Fruit fly (Drosophila melanogaster) whole organism, wandering third instar larva: ENCODE data around the gene CG3719.

ENCODE experiments used
- CrebA ChIP-seq: fragments of 200-800 bp; sonication (Bioruptor generic); optimal IDR thresholded peaks from 2 replicates; lab custom pipeline; 2016; ENCODE audit warnings: missing biosample characterization, mild to moderate bottlenecking, missing genetic modification characterization, borderline replicate concordance
- Dfd ChIP-seq: fragments of >200 bp; optimal IDR thresholded peaks from 2 replicates; lab custom pipeline; 2017; ENCODE audit warnings: missing biosample characterization, missing genetic modification characterization
- GATAd ChIP-seq: sonication (Bioruptor generic); optimal IDR thresholded peaks from 2 replicates; lab custom pipeline; 2016; ENCODE audit warnings: missing biosample characterization, missing genetic modification characterization
- Hr83 ChIP-seq: fragments of 200-300 bp; sonication (Bioruptor generic); optimal IDR thresholded peaks from 2 replicates; lab custom pipeline; 2016; ENCODE audit warnings: missing biosample characterization, mild to moderate bottlenecking, missing genetic modification characterization, moderate library complexity; ENCODE audit not compliant: poor library complexity, severe bottlenecking
- Mio ChIP-seq: sonication (Bioruptor generic); optimal IDR thresholded peaks from 2 replicates; lab custom pipeline; 2016; ENCODE audit warnings: missing biosample characterization, missing genetic modification characterization
- Myc ChIP-seq: fragments of >200 bp; optimal IDR thresholded peaks from 2 replicates; lab custom pipeline; 2017
- OdsH ChIP-seq: fragments of 200-800 bp; sonication (Bioruptor generic); optimal IDR thresholded peaks from 2 replicates; lab custom pipeline; 2016; ENCODE audit warnings: missing biosample characterization, mild to moderate bottlenecking, missing genetic modification characterization
- h ChIP-seq: fragments of 200-800 bp; sonication (Bioruptor generic); optimal IDR thresholded peaks from 3 replicates; lab custom pipeline; 2016; ENCODE audit warnings: missing biosample characterization, mild to moderate bottlenecking, missing genetic modification characterization
- pan ChIP-seq: fragments of >200 bp; optimal IDR thresholded peaks from 2 replicates; lab custom pipeline; 2017
- psq ChIP-seq: fragments of 200-800 bp; sonication (Bioruptor generic); optimal IDR thresholded peaks from 3 replicates; lab custom pipeline; 2017; ENCODE audit warnings: missing biosample characterization, mild to moderate bottlenecking, missing genetic modification characterization, moderate library complexity
- usp ChIP-seq: fragments of >200 bp; optimal IDR thresholded peaks from 2 replicates; lab custom pipeline; 2017; ENCODE audit warnings: missing biosample characterization, missing genetic modification characterization

dm6 chrX:1349255-1349654, 31.0 kb downstream of the CG3719 start, which contains the start of gene MTPAP:
- no peak for TF ChIP-seq CrebA (GFP tag; lab: Kevin White, UChicago)
- TF ChIP-seq pan = no peak
- TF ChIP-seq GATAd = no peak
- no peak for TF ChIP-seq Hr83 (GFP tag; lab: Kevin White, UChicago)
- TF ChIP-seq Dfd (GFP tag; lab: Kevin White, UChicago) = no peak
- no peak for TF ChIP-seq Mio (GFP tag; lab: Kevin White, UChicago)
- TF ChIP-seq OdsH (GFP tag; lab: Kevin White, UChicago) = no peak
- no peak for TF ChIP-seq usp
- no peak for TF ChIP-seq psq (GFP tag; lab: Kevin White, UChicago)
- TF ChIP-seq Myc (lab: Kevin White, UChicago) = peak; percentile 51
- peak; percentile 9 for TF ChIP-seq h
